Fruit fly (Drosophila melanogaster) whole organism, embryonic: ENCODE data around the gene CG10874.

Experiments
- Asciz ChIP-seq: fragments of 200-800 bp; sonication (Bioruptor generic); optimal IDR thresholded peaks from 2 replicates; lab custom pipeline; 2017; ENCODE audit warnings: missing biosample characterization, mild to moderate bottlenecking, missing genetic modification characterization, missing genetic modification reagents
- Bdp1 ChIP-seq: fragments of 200-800 bp; sonication (Bioruptor generic); optimal IDR thresholded peaks from 3 replicates; lab custom pipeline; 2016; ENCODE audit warnings: missing biosample characterization, missing genetic modification characterization
- CG12391 ChIP-seq: fragments of 200-800 bp; sonication (Bioruptor generic); optimal IDR thresholded peaks from 3 replicates; lab custom pipeline; 2018; ENCODE audit warnings: missing biosample characterization, mild to moderate bottlenecking, missing genetic modification characterization, moderate library complexity
- CG12744 ChIP-seq: fragments of 200-800 bp; sonication (Bioruptor generic); optimal IDR thresholded peaks from 2 replicates; lab custom pipeline; 2016; ENCODE audit warnings: missing biosample characterization, missing genetic modification characterization
- CG13287 ChIP-seq: fragments of 200-800 bp; sonication (Bioruptor generic); IDR thresholded peaks from 2 replicates; pipeline ENCODE4 v1.3.6; 2022; ENCODE audit warnings: missing biosample characterization, missing genetic modification characterization; ENCODE audit not compliant: partially characterized antibody
- CG14441 ChIP-seq: fragments of 200-800 bp; sonication (Bioruptor generic); IDR thresholded peaks from 2 replicates; pipeline ENCODE4 v1.3.6; 2022; ENCODE audit warnings: missing biosample characterization, missing genetic modification characterization
- CG1647 ChIP-seq: fragments of 200-800 bp; sonication (Bioruptor generic); optimal IDR thresholded peaks from 3 replicates; lab custom pipeline; 2016; ENCODE audit warnings: missing biosample characterization, missing genetic modification characterization
- CG17186 ChIP-seq: fragments of 200-800 bp; sonication (Bioruptor generic); optimal IDR thresholded peaks from 3 replicates; lab custom pipeline; 2017; ENCODE audit warnings: missing biosample characterization, missing genetic modification reagents, missing genetic modification characterization
- CG1792 ChIP-seq: fragments of 200-800 bp; sonication (Bioruptor generic); optimal IDR thresholded peaks from 2 replicates; lab custom pipeline; 2016; ENCODE audit warnings: missing biosample characterization, missing genetic modification characterization
- CG2875 ChIP-seq: fragments of 200-800 bp; sonication (Bioruptor generic); optimal IDR thresholded peaks from 2 replicates; lab custom pipeline; 2017; ENCODE audit warnings: missing biosample characterization, mild to moderate bottlenecking, missing genetic modification characterization, missing genetic modification reagents
- CG3065 ChIP-seq: fragments of 200-800 bp; sonication (Bioruptor generic); optimal IDR thresholded peaks from 2 replicates; lab custom pipeline; 2016; ENCODE audit warnings: missing biosample characterization, missing genetic modification characterization
- CG31388 ChIP-seq: fragments of 200-800 bp; sonication (Bioruptor generic); optimal IDR thresholded peaks from 2 replicates; lab custom pipeline; 2016; ENCODE audit warnings: missing biosample characterization, missing genetic modification characterization
- CG33213 ChIP-seq: fragments of 200-800 bp; sonication (Bioruptor generic); optimal IDR thresholded peaks from 3 replicates; lab custom pipeline; 2016; ENCODE audit warnings: missing biosample characterization, missing genetic modification characterization
- CG34422 ChIP-seq: fragments of 200-800 bp; sonication (Bioruptor generic); IDR thresholded peaks from 3 replicates; pipeline ENCODE4 v1.3.6; 2022; ENCODE audit warnings: missing biosample characterization, missing genetic modification characterization
- CG3726 ChIP-seq: fragments of 200-800 bp; sonication (Bioruptor generic); IDR thresholded peaks from 3 replicates; pipeline ENCODE4, ENCODE4 v1.3.6; 2022; ENCODE audit warnings: missing biosample characterization, missing genetic modification characterization
- CG4707 ChIP-seq: fragments of 200-800 bp; sonication (Bioruptor generic); optimal IDR thresholded peaks from 2 replicates; lab custom pipeline; 2018; ENCODE audit warnings: missing biosample characterization, mild to moderate bottlenecking, missing genetic modification characterization, moderate library complexity
- CG4820 ChIP-seq: fragments of 200-800 bp; sonication (Bioruptor generic); optimal IDR thresholded peaks from 3 replicates; lab custom pipeline; 2016; ENCODE audit warnings: missing biosample characterization, missing genetic modification characterization
- CG5245 ChIP-seq: fragments of 200-800 bp; sonication (Bioruptor generic); optimal IDR thresholded peaks from 3 replicates; lab custom pipeline; 2016; ENCODE audit warnings: missing biosample characterization, missing genetic modification characterization
- CG7372 ChIP-seq: fragments of 200-800 bp; sonication (Bioruptor generic); IDR thresholded peaks from 2 replicates; pipeline ENCODE4 v1.3.6; 2022; ENCODE audit warnings: missing biosample characterization, missing genetic modification characterization
- CG7556 ChIP-seq: fragments of 200-800 bp; sonication (Bioruptor generic); optimal IDR thresholded peaks from 2 replicates; lab custom pipeline; 2017; ENCODE audit warnings: missing biosample characterization, mild to moderate bottlenecking, missing genetic modification characterization
- CG7745 ChIP-seq: fragments of 200-800 bp; sonication (Bioruptor generic); optimal IDR thresholded peaks from 2 replicates; lab custom pipeline; 2018; ENCODE audit warnings: missing biosample characterization, mild to moderate bottlenecking, missing genetic modification characterization, moderate library complexity
- CG8924 ChIP-seq: fragments of 200-800 bp; optimal IDR thresholded peaks from 3 replicates; lab custom pipeline; 2019; ENCODE audit warnings: missing biosample characterization, mild to moderate bottlenecking, missing genetic modification characterization, moderate library complexity
- CHES-1-like ChIP-seq: fragments of 200-800 bp; sonication (Bioruptor generic); optimal IDR thresholded peaks from 2 replicates; lab custom pipeline; 2016; ENCODE audit warnings: missing biosample characterization, missing genetic modification characterization
- Chrac-16 ChIP-seq: fragments of 200-800 bp; sonication (Bioruptor generic); optimal IDR thresholded peaks from 3 replicates; lab custom pipeline; 2016; ENCODE audit warnings: missing biosample characterization, missing genetic modification characterization
- D ChIP-seq, 2 experiments: fragments of 200-800 bp in 1 of 2; fragments of >200 bp in 1 of 2; sonication (Bioruptor generic) in 1 of 2; optimal IDR thresholded peaks; 2 replicates in 1 of 2; 3 replicates in 1 of 2; lab custom pipeline; 2017; ENCODE audit warnings: mild to moderate bottlenecking in 1 of 2, missing biosample characterization in 1 of 2, missing genetic modification characterization in 1 of 2, missing genetic modification reagents in 1 of 2
- Lhr ChIP-seq: fragments of 200-800 bp; sonication (Bioruptor generic); optimal IDR thresholded peaks from 3 replicates; lab custom pipeline; 2017; ENCODE audit warnings: mild to moderate bottlenecking, missing biosample characterization, missing genetic modification reagents, missing genetic modification characterization
- NK7.1 ChIP-seq: fragments of 200-800 bp; sonication (Bioruptor generic); optimal IDR thresholded peaks from 3 replicates; lab custom pipeline; 2016; ENCODE audit warnings: missing biosample characterization, missing genetic modification characterization
- Oaz ChIP-seq: fragments of 200-800 bp; sonication (Bioruptor generic); IDR thresholded peaks from 2 replicates; pipeline ENCODE4 v1.3.6; 2022; ENCODE audit warnings: missing biosample characterization, missing genetic modification characterization
- Rfx ChIP-seq: fragments of 200-800 bp; sonication (Bioruptor generic); IDR thresholded peaks from 2 replicates; pipeline ENCODE4 v1.3.6; 2022; ENCODE audit warnings: missing biosample characterization, missing genetic modification characterization
- ara ChIP-seq: fragments of 200-800 bp; sonication (Bioruptor generic); IDR thresholded peaks from 2 replicates; pipeline ENCODE4 v1.3.6; 2022; ENCODE audit warnings: missing biosample characterization, missing genetic modification characterization
- ash1 ChIP-seq: fragments of 200-800 bp; sonication (Bioruptor generic); optimal IDR thresholded peaks from 2 replicates; lab custom pipeline; 2018; ENCODE audit warnings: missing biosample characterization, mild to moderate bottlenecking, missing genetic modification characterization
- ato ChIP-seq: fragments of 200-800 bp; sonication (Bioruptor generic); IDR thresholded peaks from 2 replicates; pipeline ENCODE4 v1.3.6; 2022; ENCODE audit warnings: missing biosample characterization, missing genetic modification characterization; ENCODE audit not compliant: partially characterized antibody
- bab2 ChIP-seq: fragments of 200-800 bp; sonication (Bioruptor generic); optimal IDR thresholded peaks from 2 replicates; lab custom pipeline; 2016; ENCODE audit warnings: missing biosample characterization, missing genetic modification characterization
- caup ChIP-seq: fragments of 200-800 bp; sonication (Bioruptor generic); optimal IDR thresholded peaks from 3 replicates; lab custom pipeline; 2017; ENCODE audit warnings: missing biosample characterization, mild to moderate bottlenecking, missing genetic modification characterization, moderate library complexity; ENCODE audit not compliant: severe bottlenecking
- croc ChIP-seq: fragments of 200-800 bp; sonication (Bioruptor generic); conservative IDR thresholded peaks from 3 replicates; pipeline ENCODE4 v1.3.6; 2022; ENCODE audit warnings: missing biosample characterization, missing genetic modification characterization
- emc ChIP-seq: fragments of 200-800 bp; sonication (Bioruptor generic); optimal IDR thresholded peaks from 2 replicates; lab custom pipeline; 2016; ENCODE audit warnings: missing biosample characterization, missing genetic modification characterization
- ewg ChIP-seq: fragments of 200-800 bp; sonication (Bioruptor generic); optimal IDR thresholded peaks from 3 replicates; lab custom pipeline; 2017; ENCODE audit warnings: mild to moderate bottlenecking, missing biosample characterization, missing genetic modification reagents, missing genetic modification characterization
- fru ChIP-seq: fragments of >200 bp; optimal IDR thresholded peaks from 2 replicates; lab custom pipeline; 2017
- grau ChIP-seq: fragments of 200-800 bp; optimal IDR thresholded peaks from 3 replicates; lab custom pipeline; 2019; ENCODE audit warnings: missing biosample characterization, mild to moderate bottlenecking, missing genetic modification characterization, moderate library complexity
- kah ChIP-seq: fragments of 200-800 bp; sonication (Bioruptor generic); optimal IDR thresholded peaks from 2 replicates; lab custom pipeline; 2018; ENCODE audit warnings: missing biosample characterization, mild to moderate bottlenecking, missing genetic modification characterization
- lilli ChIP-seq: fragments of 200-800 bp; sonication (Bioruptor generic); optimal IDR thresholded peaks from 3 replicates; lab custom pipeline; 2016; ENCODE audit warnings: missing biosample characterization, missing genetic modification characterization
- pnt ChIP-seq: fragments of 200-800 bp; sonication (Bioruptor generic); optimal IDR thresholded peaks from 3 replicates; lab custom pipeline; 2016; ENCODE audit warnings: missing biosample characterization, missing genetic modification characterization
- sisA ChIP-seq: fragments of 200-800 bp; sonication (Bioruptor generic); IDR thresholded peaks from 2 replicates; pipeline ENCODE4 v1.3.6; 2022; ENCODE audit warnings: missing biosample characterization, missing genetic modification characterization
- twi ChIP-seq: fragments of 200-800 bp; optimal IDR thresholded peaks from 2 replicates; lab custom pipeline; 2019; ENCODE audit warnings: missing biosample characterization, mild to moderate bottlenecking, missing genetic modification characterization, moderate library complexity
- vvl ChIP-seq: fragments of 200-800 bp; sonication (Bioruptor generic); IDR thresholded peaks from 2 replicates; pipeline ENCODE4 v1.3.6; 2022; ENCODE audit warnings: missing biosample characterization, missing genetic modification characterization
- z ChIP-seq: fragments of 200-800 bp; sonication (Bioruptor generic); IDR thresholded peaks from 3 replicates; pipeline ENCODE4 v1.3.6; 2022; ENCODE audit warnings: missing biosample characterization, missing genetic modification characterization
- zf30C ChIP-seq: fragments of 200-800 bp; sonication (Bioruptor generic); optimal IDR thresholded peaks from 3 replicates; lab custom pipeline; 2018; ENCODE audit warnings: missing biosample characterization, mild to moderate bottlenecking, missing genetic modification characterization
- zfh2 ChIP-seq: fragments of 200-800 bp; sonication (Bioruptor generic); optimal IDR thresholded peaks from 2 replicates; lab custom pipeline; 2016; ENCODE audit warnings: missing biosample characterization, missing genetic modification characterization

Gene CG10874

DNA sequence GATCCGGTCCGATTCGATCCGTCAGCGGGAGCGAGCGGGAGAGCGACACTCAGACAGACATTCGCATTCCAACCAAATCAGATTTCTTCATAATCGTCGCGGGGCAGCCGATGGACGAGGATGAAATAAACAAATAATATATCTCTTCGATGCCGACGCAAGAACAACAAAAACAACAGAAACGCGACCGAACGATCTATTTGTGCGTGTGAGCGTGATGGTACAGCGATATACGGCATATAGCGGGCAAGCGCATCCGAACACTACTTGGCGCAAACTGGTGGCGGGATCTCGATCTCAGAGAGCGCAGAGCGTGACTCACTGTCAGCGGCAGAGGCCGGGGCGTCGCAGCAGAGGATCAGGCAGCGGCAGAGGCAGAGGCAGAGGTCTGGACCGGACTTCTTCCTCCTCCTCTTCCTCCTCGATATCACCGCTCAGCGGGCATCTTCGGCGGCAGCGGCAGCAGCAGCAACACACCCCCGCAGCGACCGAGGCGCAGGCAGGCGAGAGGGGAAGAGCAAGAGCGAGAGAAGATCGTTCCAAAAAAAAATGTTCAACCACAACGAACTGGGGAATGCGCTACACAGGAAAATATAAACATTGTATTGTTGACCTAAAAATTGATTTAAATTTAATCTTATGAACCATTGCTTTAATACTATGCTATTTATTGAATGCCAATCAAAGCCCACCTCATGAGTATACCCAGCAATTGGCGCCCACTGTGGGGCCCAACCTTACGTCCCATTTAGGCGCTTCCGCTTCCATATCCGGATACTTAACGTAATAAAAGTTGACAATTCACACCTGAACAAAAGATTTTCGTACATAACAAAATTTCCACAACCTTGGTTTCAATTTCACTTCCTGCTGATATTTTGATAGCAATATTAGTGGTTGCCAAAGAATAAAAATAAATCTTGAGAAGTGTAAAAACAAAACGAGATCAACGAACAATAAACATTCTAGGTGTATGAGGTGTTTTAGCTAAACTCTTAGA lies 30.6 kb downstream of the CG10874 start (continued):
- no peak for TF ChIP-seq caup (GFP tag; lab: Kevin White, UChicago)
- peak; percentile 22 for TF ChIP-seq D (optimal IDR thresholded peaks at IDR 0.05; lab: Kevin White, UChicago)
- TF ChIP-seq D (GFP tag; optimal IDR thresholded peaks at IDR 0.05; lab: Kevin White, UChicago) = peak; percentile 56
- 0 out of 2 replicates have a peak, but pooled peaks have one; percentile 28 for TF ChIP-seq ato (GFP tag; lab: Robert Waterston, UW)
- TF ChIP-seq CG1647 (GFP tag; lab: Kevin White, UChicago) = no peak
- TF ChIP-seq Rfx (GFP tag; lab: Robert Waterston, UW) = peak; percentile 5; the same call in 1 of the 2 replicates
- TF ChIP-seq CG31388 (GFP tag; lab: Kevin White, UChicago) = no peak
- no peak for TF ChIP-seq Lhr (GFP tag; lab: Kevin White, UChicago)
- TF ChIP-seq Bdp1 (GFP tag; lab: Kevin White, UChicago) = no peak
- no peak for TF ChIP-seq CG14441 (GFP tag; lab: Robert Waterston, UW)
- TF ChIP-seq CG7745 = no peak
- TF ChIP-seq Asciz (GFP tag; lab: Kevin White, UChicago) = no peak
- peak; percentile 30 for TF ChIP-seq CG8924 (tag; lab: Kevin White, UChicago)
- TF ChIP-seq ara (GFP tag; lab: Robert Waterston, UW) = no peak
- peak; percentile 20 for TF ChIP-seq twi (tag; lab: Kevin White, UChicago)
- TF ChIP-seq grau = peak; percentile 15
- TF ChIP-seq CG5245 (GFP tag; lab: Kevin White, UChicago) = no peak
- TF ChIP-seq z (GFP tag; lab: Robert Waterston, UW) = peak; percentile 32; the same call in 1 of the 3 replicates
- no peak for TF ChIP-seq CG12744 (GFP tag; lab: Kevin White, UChicago)
- TF ChIP-seq CG4820 (GFP tag; lab: Kevin White, UChicago) = peak; percentile 15
- no peak for TF ChIP-seq ash1
- TF ChIP-seq zfh2 (GFP tag; lab: Kevin White, UChicago) = peak; percentile 46
- TF ChIP-seq CG33213 = no peak
- peak; percentile 19 for TF ChIP-seq NK7.1
- TF ChIP-seq CG1792 (GFP tag; lab: Kevin White, UChicago) = no peak
- TF ChIP-seq emc = no peak
- TF ChIP-seq lilli = peak; percentile 48
- TF ChIP-seq CG7372 (GFP tag; lab: Robert Waterston, UW) = no peak
- peak; percentile 53; the same call in 1 of the 2 replicates for TF ChIP-seq sisA (GFP tag; lab: Robert Waterston, UW)
- no peak for TF ChIP-seq Oaz
- peak; percentile 33; the same call in 1 of the 3 replicates for TF ChIP-seq CG34422
- no peak for TF ChIP-seq kah (GFP tag; lab: Kevin White, UChicago)
- TF ChIP-seq CG3726 (GFP tag; lab: Robert Waterston, UW) = no peak
- TF ChIP-seq CHES-1-like (GFP tag; lab: Kevin White, UChicago) = peak; percentile 7
- TF ChIP-seq CG7556 (GFP tag; lab: Kevin White, UChicago) = peak; percentile 79
- TF ChIP-seq CG4707 (GFP tag; lab: Kevin White, UChicago) = no peak
- TF ChIP-seq fru (lab: Kevin White, UChicago) = no peak
- no peak; the same call in 1 of the 2 replicates for TF ChIP-seq CG13287
- peak; percentile 12 for TF ChIP-seq CG2875 (GFP tag; lab: Kevin White, UChicago)
- TF ChIP-seq CG3065 (GFP tag; lab: Kevin White, UChicago) = peak; percentile 4
- peak; percentile 65 for TF ChIP-seq CG12391 (tag; lab: Kevin White, UChicago)
- peak; percentile 47 for TF ChIP-seq ewg
- no peak for TF ChIP-seq CG17186 (GFP tag; lab: Kevin White, UChicago)
- peak; percentile 53 for TF ChIP-seq pnt (GFP tag; lab: Kevin White, UChicago)
- TF ChIP-seq vvl = peak; percentile 67
- peak; percentile 54 for TF ChIP-seq bab2 (GFP tag; lab: Kevin White, UChicago)
- peak; percentile 40 for TF ChIP-seq zf30C (GFP tag; lab: Kevin White, UChicago)
- no peak for TF ChIP-seq croc (GFP tag; lab: Robert Waterston, UW)
- peak; percentile 30 for TF ChIP-seq Chrac-16 (GFP tag; lab: Kevin White, UChicago)
